Fruit fly (Drosophila melanogaster): Measurements from ENCODE around the gene cpb.

- TF ChIP-seq fd96Ca (GFP tag; IDR thresholded peaks at IDR 0.05) (no peak), EcR (GFP tag; optimal IDR thresholded peaks at IDR 0.05) (no peak), CG13204 (GFP tag; optimal IDR thresholded peaks at IDR 0.05) (no peak)
These were observed 46.6 kb upstream of the cpb start for dm6 chr2L:1658124-1658523.

Data from whole organism, pupa.